Worm (Caenorhabditis elegans) whole organism, young adult: Measurements from ENCODE around the gene doxa-1.

Source experiments
- B0261.1 ChIP-seq: sonication (generic microtip); optimal IDR thresholded peaks from 2 replicates; lab custom pipeline; 2016; ENCODE audit warnings: mild to moderate bottlenecking, missing genetic modification characterization, moderate library complexity, missing compliant biosample characterization
- F23B12.7 ChIP-seq: sonication (generic microtip); optimal IDR thresholded peaks from 2 replicates; lab custom pipeline; 2017; ENCODE audit warnings: missing genetic modification characterization, mild to moderate bottlenecking, missing compliant biosample characterization, antibody characterized with exemption, moderate library complexity; ENCODE audit not compliant: insufficient read depth
- F49E8.2 ChIP-seq: sonication (generic microtip); optimal IDR thresholded peaks from 3 replicates; lab custom pipeline; 2017; ENCODE audit warnings: missing genetic modification characterization, mild to moderate bottlenecking, missing compliant biosample characterization, antibody characterized with exemption, moderate library complexity; ENCODE audit not compliant: insufficient read depth
- F55B11.4 ChIP-seq: sonication (generic microtip); optimal IDR thresholded peaks from 2 replicates; lab custom pipeline; 2016; ENCODE audit warnings: missing compliant biosample characterization, missing genetic modification characterization, borderline replicate concordance; ENCODE audit not compliant: insufficient read depth
- F57A8.1 ChIP-seq: fragments of 200-800 bp; sonication (Bioruptor generic); optimal IDR thresholded peaks from 2 replicates; lab custom pipeline; 2018; ENCODE audit warnings: mild to moderate bottlenecking, missing genetic modification characterization, moderate library complexity, missing compliant biosample characterization
- Y56A3A.18 ChIP-seq: fragments of 200-800 bp; sonication (Bioruptor generic); IDR thresholded peaks from 2 replicates; pipeline ENCODE4 v1.3.6; 2022; ENCODE audit warnings: missing genetic modification reagents, missing genetic modification characterization, missing compliant biosample characterization
- Y95B8A.8 ChIP-seq: fragments of 200-800 bp; sonication (Bioruptor generic); IDR thresholded peaks from 2 replicates; pipeline ENCODE4 v1.3.6; 2022; ENCODE audit warnings: missing genetic modification reagents, missing genetic modification characterization, missing compliant biosample characterization
- akir-1 ChIP-seq: fragments of 200-800 bp; sonication (Bioruptor generic); optimal IDR thresholded peaks from 2 replicates; lab custom pipeline; 2018; ENCODE audit warnings: mild to moderate bottlenecking, missing genetic modification characterization, moderate library complexity, missing compliant biosample characterization
- atf-7 ChIP-seq: sonication (generic microtip); optimal IDR thresholded peaks from 2 replicates; lab custom pipeline; 2017; ENCODE audit warnings: mild to moderate bottlenecking, missing genetic modification characterization, missing compliant biosample characterization
- athp-1 ChIP-seq: sonication (generic microtip); optimal IDR thresholded peaks from 2 replicates; lab custom pipeline; 2017; ENCODE audit warnings: mild to moderate bottlenecking, missing genetic modification characterization, missing compliant biosample characterization
- ceh-58 ChIP-seq: fragments of 200-800 bp; sonication (Bioruptor generic); IDR thresholded peaks from 2 replicates; pipeline ENCODE4 v1.3.6; 2022; ENCODE audit warnings: missing genetic modification characterization, missing compliant biosample characterization
- dox-1 ChIP-seq: fragments of 200-800 bp; sonication (Bioruptor generic); IDR thresholded peaks from 2 replicates; pipeline ENCODE4 v1.3.6; 2022; ENCODE audit warnings: missing genetic modification reagents, missing genetic modification characterization, missing compliant biosample characterization
- dpff-1 ChIP-seq: sonication (generic microtip); optimal IDR thresholded peaks from 2 replicates; lab custom pipeline; 2017; ENCODE audit warnings: mild to moderate bottlenecking, missing genetic modification characterization, missing compliant biosample characterization
- efl-1 ChIP-seq: fragments of 150-350 bp; optimal IDR thresholded peaks from 2 replicates; lab custom pipeline; 2014; ENCODE audit warnings: missing biosample characterization, missing genetic modification reagents, missing genetic modification characterization
- egl-18 ChIP-seq: fragments of 200-800 bp; sonication (Bioruptor generic); IDR thresholded peaks from 2 replicates; pipeline ENCODE4 v1.3.6; 2022; ENCODE audit warnings: missing genetic modification reagents, missing genetic modification characterization, missing compliant biosample characterization
- gei-17 ChIP-seq: fragments of 200-800 bp; sonication (Bioruptor generic); optimal IDR thresholded peaks from 2 replicates; lab custom pipeline; 2018; ENCODE audit warnings: mild to moderate bottlenecking, missing genetic modification characterization, missing compliant biosample characterization
- hlh-26 ChIP-seq: fragments of 200-800 bp; sonication (Bioruptor generic); conservative IDR thresholded peaks from 2 replicates; pipeline ENCODE4 v1.3.6; 2022; ENCODE audit warnings: missing genetic modification reagents, missing genetic modification characterization, missing compliant biosample characterization
- hmg-1.2 ChIP-seq: fragments of 200-800 bp; sonication (Bioruptor generic); IDR thresholded peaks from 2 replicates; pipeline ENCODE4 v1.3.6; 2022; ENCODE audit warnings: missing genetic modification reagents, missing genetic modification characterization, missing compliant biosample characterization
- hrde-1 ChIP-seq: sonication (generic microtip); optimal IDR thresholded peaks from 2 replicates; lab custom pipeline; 2016; ENCODE audit warnings: missing genetic modification characterization, mild to moderate bottlenecking, missing compliant biosample characterization, moderate library complexity, missing genotype, missing genetic modification reagents, borderline replicate concordance
- hsf-1 ChIP-seq: fragments of 200-800 bp; sonication (Bioruptor generic); IDR thresholded peaks from 2 replicates; pipeline ENCODE4 v1.3.6; 2022; ENCODE audit warnings: missing genetic modification reagents, missing genetic modification characterization, missing compliant biosample characterization
- lag-1 ChIP-seq: fragments of 200-800 bp; sonication (Bioruptor generic); IDR thresholded peaks from 2 replicates; pipeline ENCODE4 v1.3.6; 2022; ENCODE audit warnings: missing genetic modification reagents, missing genetic modification characterization, missing compliant biosample characterization
- let-607 ChIP-seq, 2 experiments: fragments of 200-800 bp in 1 of 2; sonication (Bioruptor generic) in 1 of 2; sonication (generic microtip) in 1 of 2; optimal IDR thresholded peaks; 2 replicates each; lab custom pipeline; 2016 to 2018; ENCODE audit warnings: mild to moderate bottlenecking in 2 of 2, missing compliant biosample characterization in 2 of 2, missing genetic modification characterization in 2 of 2, moderate library complexity in 2 of 2, missing genotype in 1 of 2
- lin-26 ChIP-seq: fragments of 200-800 bp; sonication (Bioruptor generic); IDR thresholded peaks from 2 replicates; pipeline ENCODE4 v1.3.6; 2022; ENCODE audit warnings: missing genetic modification reagents, missing genetic modification characterization, missing compliant biosample characterization
- lin-35 ChIP-seq, 3 experiments: fragments of 150-350 bp in 2 of 3; sonication (generic microtip) in 1 of 3; optimal IDR thresholded peaks; 2 replicates each; lab custom pipeline; 2014 to 2018; ENCODE audit warnings: missing biosample characterization in 3 of 3, missing genetic modification characterization in 3 of 3, missing genetic modification reagents in 3 of 3
- mcd-1 ChIP-seq: fragments of 200-800 bp; sonication (Bioruptor generic); IDR thresholded peaks from 2 replicates; pipeline ENCODE4 v1.3.6; 2022; ENCODE audit warnings: missing genetic modification reagents, missing genetic modification characterization, missing compliant biosample characterization
- mes-4 ChIP-seq: sonication (generic microtip); optimal IDR thresholded peaks from 2 replicates; lab custom pipeline; 2016; ENCODE audit warnings: missing genotype, missing genetic modification characterization, missing compliant biosample characterization
- nhr-80 ChIP-seq: sonication (generic microtip); optimal IDR thresholded peaks from 2 replicates; lab custom pipeline; 2016; ENCODE audit warnings: missing genetic modification characterization, missing compliant biosample characterization
- rcor-1 ChIP-seq: fragments of 200-800 bp; sonication (Bioruptor generic); IDR thresholded peaks from 2 replicates; pipeline ENCODE4 v1.3.6; 2022; ENCODE audit warnings: missing genetic modification reagents, missing genetic modification characterization, missing compliant biosample characterization
- repo-1 ChIP-seq: sonication (generic microtip); optimal IDR thresholded peaks from 2 replicates; lab custom pipeline; 2017; ENCODE audit warnings: mild to moderate bottlenecking, missing genetic modification characterization, missing compliant biosample characterization
- zim-3 ChIP-seq: sonication (generic microtip); optimal IDR thresholded peaks from 2 replicates; lab custom pipeline; 2017; ENCODE audit warnings: mild to moderate bottlenecking, missing genetic modification characterization, moderate library complexity, missing compliant biosample characterization
- ztf-18 ChIP-seq: sonication (generic microtip); optimal IDR thresholded peaks from 2 replicates; lab custom pipeline; 2016; ENCODE audit warnings: missing genotype, mild to moderate bottlenecking, missing genetic modification characterization, missing compliant biosample characterization
- ztf-25 ChIP-seq: fragments of 200-800 bp; sonication (Bioruptor generic); IDR thresholded peaks from 2 replicates; pipeline ENCODE4 v1.3.6; 2022; ENCODE audit warnings: missing genetic modification reagents, missing genetic modification characterization, missing compliant biosample characterization

doxa-1 gene

ce11 chrIII:8552125-8552524 lies 28.8 kb upstream of the doxa-1 start, which contains the start of gene C02D5.4:
Gene C02D5.4, plus strand, starts transcription at chrIII:8552165.
- no peak for TF ChIP-seq ztf-18
- TF ChIP-seq efl-1 (GFP tag; lab: Kevin White, UChicago), result peak; percentile 28
- peak; percentile 9 for TF ChIP-seq nhr-80 (tag; lab: Kevin White, UChicago)

ce11 chrIII:8554472-8554871 lies 26.4 kb upstream of the doxa-1 start, which contains the start of gene gsto-2:
Gene gsto-2, plus strand, starts transcription at chrIII:8554772.
- TF ChIP-seq hlh-26 (GFP tag; lab: Robert Waterston, UW), result no peak
- no peak for TF ChIP-seq dox-1 (GFP tag; lab: Robert Waterston, UW)
- TF ChIP-seq akir-1 (GFP tag; lab: Kevin White, UChicago), result no peak
- TF ChIP-seq egl-18, result no peak
- no peak for TF ChIP-seq atf-7 (tag; lab: Kevin White, UChicago)
- no peak for TF ChIP-seq F49E8.2 (tag; lab: Kevin White, UChicago)
- no peak for TF ChIP-seq let-607 (tag; optimal IDR thresholded peaks at IDR 0.05; lab: Kevin White, UChicago)
- TF ChIP-seq mcd-1, result no peak
- TF ChIP-seq B0261.1, result no peak
- no peak for TF ChIP-seq Y95B8A.8 (GFP tag; lab: Robert Waterston, UW)
- TF ChIP-seq zim-3, result no peak
- no peak for TF ChIP-seq lin-35 (GFP tag; optimal IDR thresholded peaks at IDR 0.05; lab: Kevin White, UChicago)
- TF ChIP-seq lag-1 (GFP tag; lab: Robert Waterston, UW), result no peak
- TF ChIP-seq repo-1 (tag; lab: Kevin White, UChicago), result no peak
- TF ChIP-seq hrde-1 (tag; lab: Kevin White, UChicago), result no peak
- TF ChIP-seq ztf-25 (GFP tag; lab: Robert Waterston, UW), result no peak
- no peak for TF ChIP-seq F55B11.4 (tag; lab: Kevin White, UChicago)
- TF ChIP-seq, all 124 proteins: peak for 0

ce11 chrIII:8555682-8556081 lies 25.2 kb upstream of the doxa-1 start:
- no peak for TF ChIP-seq F57A8.1 (GFP tag; lab: Kevin White, UChicago)
- TF ChIP-seq mes-4 (tag; lab: Kevin White, UChicago), result no peak
- no peak for TF ChIP-seq ceh-58 (GFP tag; lab: Robert Waterston, UW)
- no peak for TF ChIP-seq hsf-1
- no peak for TF ChIP-seq gei-17 (GFP tag; lab: Kevin White, UChicago)
- no peak for TF ChIP-seq dpff-1 (tag; lab: Kevin White, UChicago)
- no peak for TF ChIP-seq rcor-1 (GFP tag; lab: Robert Waterston, UW)

ce11 chrIII:8556836-8557385 lies 24.0 kb upstream of the doxa-1 start, which contains the start of gene C02D5.2:
Gene C02D5.2, plus strand, starts transcription at chrIII:8557335.
- TF ChIP-seq rcor-1 (GFP tag; lab: Robert Waterston, UW) (no peak), hmg-1.2 (peak; percentile 78; the same call in 1 of the 2 replicates), nhr-80 (tag; lab: Kevin White, UChicago) (peak; percentile 1)

ce11 chrIII:8560398-8560797 lies 20.5 kb upstream of the doxa-1 start:
- TF ChIP-seq F49E8.2 (tag; lab: Kevin White, UChicago), result no peak
- no peak for TF ChIP-seq Y56A3A.18 (GFP tag; lab: Robert Waterston, UW)
- TF ChIP-seq hsf-1, result no peak
- TF ChIP-seq lin-26 (GFP tag; lab: Robert Waterston, UW), result no peak
- no peak for TF ChIP-seq athp-1 (tag; lab: Kevin White, UChicago)
- no peak for TF ChIP-seq F23B12.7 (tag; lab: Kevin White, UChicago)
